Fruit fly (Drosophila melanogaster): Measurements from ENCODE around the gene Toll-6.

The Toll-6 gene

dm6 chr3L:15321001-15321438 lies 15.5 kb upstream of the Toll-6 start (continued):
- TF ChIP-seq CG14441 (GFP tag; IDR thresholded peaks at IDR 0.05) (no peak), CG9727 (GFP tag; optimal IDR thresholded peaks at IDR 0.05) (peak; percentile 90), CG12236 (GFP tag; optimal IDR thresholded peaks at IDR 0.05) (no peak), CG16813 (GFP tag; IDR thresholded peaks at IDR 0.05; ENCODE audit: partially characterized antibody) (no peak), CG10267 (tag; optimal IDR thresholded peaks at IDR 0.05) (peak; percentile 82), CG18599 (GFP tag; optimal IDR thresholded peaks at IDR 0.05) (no peak), crp (GFP tag; optimal IDR thresholded peaks at IDR 0.05) (peak in 1 of 2 experiments; percentile 9), Ets97D (GFP tag; optimal IDR thresholded peaks at IDR 0.05) (no peak), pita (GFP tag; optimal IDR thresholded peaks at IDR 0.05) (no peak), gem (tag; optimal IDR thresholded peaks at IDR 0.05) (peak; percentile 72), ems (GFP tag; optimal IDR thresholded peaks at IDR 0.05) (no peak), CG4617 (GFP tag; optimal IDR thresholded peaks at IDR 0.05; ENCODE audit: borderline replicate concordance) (no peak), CG32772 (GFP tag; IDR thresholded peaks at IDR 0.05) (no peak), disco-r (GFP tag; optimal IDR thresholded peaks at IDR 0.05) (no peak), CG14050 (GFP tag; IDR thresholded peaks at IDR 0.05) (no peak), CG14014 (GFP tag; IDR thresholded peaks at IDR 0.05) (no peak), Asciz (GFP tag; optimal IDR thresholded peaks at IDR 0.05) (no peak), CG18619 (GFP tag; optimal IDR thresholded peaks at IDR 0.05) (no peak), dati (GFP tag; IDR thresholded peaks at IDR 0.05) (no peak), HHEX (GFP tag; optimal IDR thresholded peaks at IDR 0.05) (no peak), D19B (GFP tag; optimal IDR thresholded peaks at IDR 0.05) (no peak), CG17359 (tag; optimal IDR thresholded peaks at IDR 0.05) (no peak), pan (optimal IDR thresholded peaks at IDR 0.05) (no peak), pan (GFP tag; optimal IDR thresholded peaks at IDR 0.05 in 1 of 2, IDR thresholded peaks at IDR 0.05 in 1 of 2) (no peak), eyg (GFP tag; optimal IDR thresholded peaks at IDR 0.05) (no peak), CG11456 (GFP tag; IDR thresholded peaks at IDR 0.05) (no peak), CG6654 (GFP tag; optimal IDR thresholded peaks at IDR 0.05) (no peak), Sox102F (GFP tag; optimal IDR thresholded peaks at IDR 0.05) (no peak), Nf-YA (GFP tag; IDR thresholded peaks at IDR 0.05) (no peak), onecut (GFP tag; IDR thresholded peaks at IDR 0.05) (no peak), CG2116 (GFP tag; optimal IDR thresholded peaks at IDR 0.05) (peak; percentile 8), al (GFP tag; IDR thresholded peaks at IDR 0.05) (no peak), Bdp1 (GFP tag; optimal IDR thresholded peaks at IDR 0.05) (no peak), chn (GFP tag; optimal IDR thresholded peaks at IDR 0.05) (peak; percentile 12), CG32532 (GFP tag; IDR thresholded peaks at IDR 0.05) (no peak), hb (GFP tag; IDR thresholded peaks at IDR 0.05; ENCODE audit: partially characterized antibody) (no peak), CG12155 (GFP tag; optimal IDR thresholded peaks at IDR 0.05) (peak; percentile 33), CG6683 (GFP tag; optimal IDR thresholded peaks at IDR 0.05) (no peak), unpg (GFP tag; optimal IDR thresholded peaks at IDR 0.05) (peak; percentile 39), Dad (GFP tag; optimal IDR thresholded peaks at IDR 0.05) (no peak), sqz (GFP tag; optimal IDR thresholded peaks at IDR 0.05) (peak; percentile 52), CG15696 (tag; optimal IDR thresholded peaks at IDR 0.05) (peak; percentile 96), h (optimal IDR thresholded peaks at IDR 0.05) (no peak), CG12391 (tag; optimal IDR thresholded peaks at IDR 0.05) (peak; percentile 74), Hand (GFP tag; optimal IDR thresholded peaks at IDR 0.05) (no peak), Hr51 (GFP tag; optimal IDR thresholded peaks at IDR 0.05) (no peak), dpn (GFP tag; optimal IDR thresholded peaks at IDR 0.05) (peak in 1 of 2 experiments; percentile 5), CG13894 (tag; optimal IDR thresholded peaks at IDR 0.05) (no peak), salm (tag; optimal IDR thresholded peaks at IDR 0.05) (no peak), CG7928 (GFP tag; optimal IDR thresholded peaks at IDR 0.05) (no peak), CG7372 (GFP tag; IDR thresholded peaks at IDR 0.05) (no peak)

Data from whole organism, embryonic.